Worm (Caenorhabditis elegans) whole organism, L3 larva: ENCODE results near the gene Y77E11A.16.

Experiments
- fkh-2 ChIP-seq: fragments of 150-350 bp; optimal IDR thresholded peaks from 2 replicates; lab custom pipeline; 2014; ENCODE audit warnings: missing biosample characterization, missing genetic modification reagents, missing genetic modification characterization
- lin-15B ChIP-seq: fragments of 150-350 bp; optimal IDR thresholded peaks from 2 replicates; lab custom pipeline; 2014; ENCODE audit warnings: missing biosample characterization, missing genetic modification characterization
- lin-39 ChIP-seq: fragments of 150-350 bp; optimal IDR thresholded peaks from 2 replicates; lab custom pipeline; 2018; ENCODE audit warnings: missing biosample characterization, missing genetic modification reagents, missing genetic modification characterization
- nhr-11 ChIP-seq: fragments of 150-350 bp; optimal IDR thresholded peaks from 2 replicates; lab custom pipeline; 2014; ENCODE audit warnings: missing biosample characterization, missing genetic modification characterization
- nhr-25 ChIP-seq: sonication (generic microtip); optimal IDR thresholded peaks from 2 replicates; lab custom pipeline; 2017; ENCODE audit warnings: missing biosample characterization, missing genetic modification characterization
- nhr-76 ChIP-seq: fragments of 150-350 bp; sonication (generic microtip); optimal IDR thresholded peaks from 5 replicates; lab custom pipeline; 2014; ENCODE audit warnings: missing biosample characterization, missing genetic modification characterization
- pqm-1 ChIP-seq: fragments of 150-350 bp; optimal IDR thresholded peaks from 2 replicates; lab custom pipeline; 2017; ENCODE audit warnings: missing biosample characterization, missing genetic modification characterization, inconsistent platforms
- snpc-4 ChIP-seq: fragments of 150-350 bp; optimal IDR thresholded peaks from 2 replicates; lab custom pipeline; 2014; ENCODE audit warnings: missing biosample characterization, missing genetic modification characterization
- ztf-11 ChIP-seq: fragments of 150-350 bp; optimal IDR thresholded peaks from 2 replicates; lab custom pipeline; 2014; ENCODE audit warnings: missing biosample characterization, missing genetic modification characterization
- ztf-4 ChIP-seq: fragments of 150-350 bp; optimal IDR thresholded peaks from 2 replicates; lab custom pipeline; 2014; ENCODE audit warnings: missing biosample characterization, missing genetic modification characterization

Y77E11A.16 gene

DNA sequence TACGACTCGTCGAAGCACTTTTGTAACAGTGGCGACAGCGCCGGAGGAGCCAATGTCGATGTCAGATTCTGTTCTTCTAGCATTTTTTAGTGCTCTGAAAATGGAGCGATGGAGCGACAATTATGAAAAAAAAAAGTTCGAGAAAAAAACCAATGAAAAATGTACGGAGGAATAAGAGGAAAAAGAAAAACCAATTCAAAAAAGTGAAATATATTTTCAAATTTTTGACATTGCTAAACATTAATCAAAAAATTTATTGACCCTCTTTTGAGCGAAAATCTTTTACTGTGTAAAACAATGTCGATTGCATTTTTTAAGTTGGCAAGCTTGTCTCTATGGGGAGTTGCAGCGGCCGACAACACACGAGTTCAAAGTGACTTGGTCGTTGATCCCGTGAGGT, 51.1 kb downstream of the Y77E11A.16 start, which contains the start of gene K03H6.5:
K03H6.5 (minus strand) TSS at position 101 of the 400 bp plus-strand sequence.
- TF ChIP-seq snpc-4 (tag; lab: Kevin White, UChicago) (no peak), nhr-25 (tag; lab: Kevin White, UChicago) (no peak), nhr-11 (no peak), lin-39 (tag; lab: Kevin White, UChicago) (no peak), lin-15B (tag; lab: Kevin White, UChicago) (no peak), fkh-2 (tag; lab: Kevin White, UChicago) (no peak), nhr-76 (tag; lab: Kevin White, UChicago) (no peak), ztf-4 (tag; lab: Kevin White, UChicago) (no peak), pqm-1 (tag; lab: Kevin White, UChicago) (no peak), ztf-11 (tag; lab: Kevin White, UChicago) (no peak)
- TF ChIP-seq, all 47 proteins: peak for 0
